Worm (Caenorhabditis elegans): ENCODE measurements around the gene col-164.
A peak's percentile ranks its signal among the peaks of the same experiment; 100 is the strongest.

col-164 gene

DNA sequence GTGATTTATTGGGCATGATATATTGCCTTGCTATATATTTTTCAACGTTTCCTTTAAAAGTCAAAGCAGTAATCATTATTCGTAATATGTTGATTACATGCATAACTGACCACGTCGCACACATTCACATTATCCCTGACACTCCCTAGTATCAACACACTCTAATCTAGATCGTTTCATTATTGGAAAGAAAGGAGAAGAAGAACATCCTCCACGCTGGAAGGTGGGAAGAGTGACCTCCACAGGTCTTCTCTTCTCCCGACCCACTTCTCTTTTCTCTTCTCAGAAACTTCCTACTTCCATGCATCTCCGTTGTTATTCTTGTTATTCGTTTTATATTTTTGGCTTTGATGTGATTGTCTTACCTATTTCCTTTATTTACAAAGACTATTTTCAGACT is 19.2 kb upstream of the col-164 start, which contains the start of gene txdc-12.2:
Gene txdc-12.2 (plus strand): TSS at position 396 of the 400 bp plus-strand sequence.
- TF ChIP-seq egl-27 (tag; optimal IDR thresholded peaks at IDR 0.05) (no peak), hmg-11 (tag; optimal IDR thresholded peaks at IDR 0.05) (no peak), fkh-2 (tag; optimal IDR thresholded peaks at IDR 0.05) (no peak), daf-12 (tag; optimal IDR thresholded peaks at IDR 0.05) (no peak), nhr-23 (tag; optimal IDR thresholded peaks at IDR 0.05) (peak; percentile 87), nhr-11 (tag; optimal IDR thresholded peaks at IDR 0.05) (no peak), fos-1 (tag; optimal IDR thresholded peaks at IDR 0.05) (no peak), ztf-11 (tag; optimal IDR thresholded peaks at IDR 0.05) (no peak), lin-39 (tag; optimal IDR thresholded peaks at IDR 0.05) (no peak), snpc-4 (tag; optimal IDR thresholded peaks at IDR 0.05) (no peak), lsy-12 (tag; optimal IDR thresholded peaks at IDR 0.05) (no peak), ceh-16 (tag; optimal IDR thresholded peaks at IDR 0.05) (no peak), nhr-76 (tag; optimal IDR thresholded peaks at IDR 0.05) (no peak), zag-1 (tag; optimal IDR thresholded peaks at IDR 0.05) (no peak), nhr-237 (tag; optimal IDR thresholded peaks at IDR 0.05) (no peak), mdl-1 (tag; optimal IDR thresholded peaks at IDR 0.05) (no peak), pha-4 (tag; optimal IDR thresholded peaks at IDR 0.05) (no peak), R02D3.7 (tag; optimal IDR thresholded peaks at IDR 0.05) (no peak), unc-39 (tag; optimal IDR thresholded peaks at IDR 0.05) (no peak), egl-5 (tag; optimal IDR thresholded peaks at IDR 0.05) (peak; percentile 20), elt-1 (tag; optimal IDR thresholded peaks at IDR 0.05) (no peak), nhr-43 (tag; optimal IDR thresholded peaks at IDR 0.05; ENCODE audit: poor library complexity, severe bottlenecking) (no peak), tbx-2 (tag; optimal IDR thresholded peaks at IDR 0.05) (no peak), nhr-25 (tag; optimal IDR thresholded peaks at IDR 0.05) (peak; percentile 59), nhr-12 (tag; optimal IDR thresholded peaks at IDR 0.05) (no peak), nhr-77 (tag; optimal IDR thresholded peaks at IDR 0.05) (no peak)

DNA sequence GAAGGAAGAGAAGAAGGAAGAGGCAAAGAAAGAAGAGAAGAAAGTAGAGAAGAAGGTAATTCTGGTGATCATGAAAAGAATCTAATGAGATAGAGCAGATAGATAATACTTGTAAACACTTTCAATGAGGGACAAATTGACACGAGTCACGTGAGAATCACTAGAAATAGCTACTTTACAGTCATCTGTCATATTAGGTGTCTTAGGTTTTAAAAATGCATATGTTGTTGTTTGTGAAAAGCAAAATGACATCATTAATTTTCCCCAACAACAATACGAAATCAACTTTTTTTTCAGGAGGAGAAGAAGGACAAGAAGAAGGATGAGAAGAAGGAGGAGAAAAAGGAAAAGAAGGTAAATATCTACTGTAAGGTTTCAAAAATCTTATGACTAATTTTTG is 18.1 kb upstream of the col-164 start:
- TF ChIP-seq elt-1 (tag; optimal IDR thresholded peaks at IDR 0.05) (peak; percentile 20), lsy-12 (tag; optimal IDR thresholded peaks at IDR 0.05) (no peak)

DNA sequence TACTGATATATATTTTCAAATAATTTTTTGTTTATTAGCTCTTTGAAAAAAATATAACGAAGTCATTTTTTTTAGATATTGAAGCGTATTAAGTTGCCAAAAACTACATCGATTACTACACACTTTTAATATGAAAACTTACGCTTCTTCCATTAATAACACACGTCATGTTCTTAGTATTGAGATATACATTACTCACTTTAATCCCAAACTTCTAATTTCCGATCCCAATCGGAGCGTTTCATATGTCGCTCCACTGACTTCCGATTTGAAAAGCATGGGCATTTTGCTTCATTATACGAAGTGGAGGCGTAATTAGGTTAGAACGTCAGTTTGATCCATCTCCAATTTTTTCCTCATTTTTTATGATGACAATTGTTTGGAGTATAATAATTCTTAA is 14.4 kb upstream of the col-164 start:
- TF ChIP-seq mml-1 (tag; optimal IDR thresholded peaks at IDR 0.05) (no peak), tbx-2 (tag; optimal IDR thresholded peaks at IDR 0.05) (no peak), nfya-1 (tag; optimal IDR thresholded peaks at IDR 0.05; ENCODE audit: insufficient read depth) (no peak), egl-27 (tag; optimal IDR thresholded peaks at IDR 0.05) (no peak), elt-2 (tag; optimal IDR thresholded peaks at IDR 0.05) (no peak), unc-62 (GFP tag; optimal IDR thresholded peaks at IDR 0.05) (no peak), egl-5 (tag; optimal IDR thresholded peaks at IDR 0.05) (no peak), fkh-10 (GFP tag; optimal IDR thresholded peaks at IDR 0.05) (no peak), unc-39 (tag; optimal IDR thresholded peaks at IDR 0.05) (no peak), snpc-4 (tag; optimal IDR thresholded peaks at IDR 0.05) (no peak), ama-1 (optimal IDR thresholded peaks at IDR 0.05) (no peak), aly-2 (tag; optimal IDR thresholded peaks at IDR 0.05) (no peak), nhr-67 (tag; optimal IDR thresholded peaks at IDR 0.05) (no peak), ceh-82 (tag; optimal IDR thresholded peaks at IDR 0.05) (no peak), nhr-23 (tag; optimal IDR thresholded peaks at IDR 0.05) (no peak), pha-4 (tag; optimal IDR thresholded peaks at IDR 0.05) (no peak), nhr-43 (tag; optimal IDR thresholded peaks at IDR 0.05; ENCODE audit: poor library complexity, severe bottlenecking) (no peak)

DNA sequence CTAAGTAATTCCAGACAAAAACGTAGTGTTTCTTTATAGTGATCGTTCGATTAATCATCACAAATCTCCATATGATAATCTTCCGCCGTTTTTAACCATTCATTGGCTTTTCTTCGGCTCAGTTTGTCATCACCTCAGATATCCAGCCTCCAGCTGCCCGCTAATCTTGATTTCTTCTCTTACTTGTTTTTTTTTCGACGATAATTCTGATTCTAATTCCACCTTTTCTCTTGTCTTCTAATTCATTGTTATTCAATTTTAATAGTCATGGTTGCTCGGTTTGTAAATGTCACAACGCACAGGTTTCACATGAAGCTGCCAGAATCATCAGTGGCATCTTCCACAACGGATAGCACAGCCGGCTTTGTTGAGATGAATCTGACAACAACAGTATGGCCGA is 13.7 kb upstream of the col-164 start, which contains the start of gene F49H12.4:
Gene F49H12.4 (plus strand): TSS at position 301 of the 400 bp plus-strand sequence.
- TF ChIP-seq elt-2 (tag; optimal IDR thresholded peaks at IDR 0.05) (no peak), unc-39 (tag; optimal IDR thresholded peaks at IDR 0.05) (no peak), nhr-76 (tag; optimal IDR thresholded peaks at IDR 0.05) (no peak), sea-2 (GFP tag; optimal IDR thresholded peaks at IDR 0.05) (no peak), nhr-28 (tag; optimal IDR thresholded peaks at IDR 0.05) (no peak), ceh-16 (tag; optimal IDR thresholded peaks at IDR 0.05) (no peak), eor-1 (tag; optimal IDR thresholded peaks at IDR 0.05) (no peak), lin-39 (tag; optimal IDR thresholded peaks at IDR 0.05) (no peak), ama-1 (optimal IDR thresholded peaks at IDR 0.05) (no peak), mdl-1 (tag; optimal IDR thresholded peaks at IDR 0.05) (no peak), unc-62 (GFP tag; optimal IDR thresholded peaks at IDR 0.05) (no peak), aly-2 (tag; optimal IDR thresholded peaks at IDR 0.05) (no peak), egl-27 (tag; optimal IDR thresholded peaks at IDR 0.05) (no peak), nhr-67 (tag; optimal IDR thresholded peaks at IDR 0.05) (no peak), fkh-2 (tag; optimal IDR thresholded peaks at IDR 0.05) (no peak), nhr-11 (tag; optimal IDR thresholded peaks at IDR 0.05) (no peak), pqm-1 (tag; optimal IDR thresholded peaks at IDR 0.05) (no peak), elt-1 (tag; optimal IDR thresholded peaks at IDR 0.05) (no peak), skn-1 (tag; optimal IDR thresholded peaks at IDR 0.05) (no peak), nhr-43 (tag; optimal IDR thresholded peaks at IDR 0.05; ENCODE audit: poor library complexity, severe bottlenecking) (no peak)

All from whole organism, L3 larva.